Fruit fly (Drosophila melanogaster) whole organism, adult: ENCODE measurements around the gene CG9953.

Experiments
- CG11617 ChIP-seq: fragments of 200-800 bp; sonication (Bioruptor generic); optimal IDR thresholded peaks from 2 replicates; lab custom pipeline; 2017; ENCODE audit warnings: mild to moderate bottlenecking, missing biosample characterization, missing genetic modification reagents, missing genetic modification characterization
- CG12768 ChIP-seq: fragments of 200-800 bp; sonication (Bioruptor generic); optimal IDR thresholded peaks from 2 replicates; lab custom pipeline; 2017; ENCODE audit warnings: missing biosample characterization, missing genetic modification characterization, mild to moderate bottlenecking, moderate library complexity, missing genetic modification reagents
- CG14711 ChIP-seq: fragments of 200-800 bp; sonication (Bioruptor generic); optimal IDR thresholded peaks from 2 replicates; lab custom pipeline; 2018; ENCODE audit warnings: missing biosample characterization, mild to moderate bottlenecking, missing genetic modification characterization, moderate library complexity
- CG1620 ChIP-seq: fragments of 200-800 bp; sonication (Bioruptor generic); optimal IDR thresholded peaks from 2 replicates; lab custom pipeline; 2016; ENCODE audit warnings: missing biosample characterization, missing genetic modification characterization
- CG33017 ChIP-seq: fragments of 200-800 bp; sonication (Bioruptor generic); optimal IDR thresholded peaks from 2 replicates; lab custom pipeline; 2018; ENCODE audit warnings: missing biosample characterization, mild to moderate bottlenecking, missing genetic modification characterization, moderate library complexity
- CG5204 ChIP-seq: fragments of 200-800 bp; sonication (Bioruptor generic); optimal IDR thresholded peaks from 2 replicates; lab custom pipeline; 2016; ENCODE audit warnings: missing biosample characterization, missing genetic modification characterization
- CG7045 ChIP-seq: fragments of 200-800 bp; sonication (Bioruptor generic); optimal IDR thresholded peaks from 2 replicates; lab custom pipeline; 2017; ENCODE audit warnings: missing biosample characterization, mild to moderate bottlenecking, missing genetic modification characterization
- CG7101 ChIP-seq: fragments of 200-800 bp; sonication (Bioruptor generic); optimal IDR thresholded peaks from 2 replicates; lab custom pipeline; 2018; ENCODE audit warnings: missing biosample characterization, mild to moderate bottlenecking, missing genetic modification characterization, moderate library complexity
- Clk ChIP-seq: fragments of 200-800 bp; sonication (Bioruptor generic); optimal IDR thresholded peaks from 2 replicates; lab custom pipeline; 2017; ENCODE audit warnings: missing biosample characterization, missing genetic modification characterization
- Crg-1 ChIP-seq: fragments of 200-800 bp; sonication (Bioruptor generic); optimal IDR thresholded peaks from 2 replicates; lab custom pipeline; 2016; ENCODE audit warnings: missing biosample characterization, missing genetic modification characterization
- Hr96 ChIP-seq: fragments of 200-800 bp; sonication (Bioruptor generic); optimal IDR thresholded peaks from 2 replicates; lab custom pipeline; 2016; ENCODE audit warnings: missing biosample characterization, missing genetic modification characterization
- Mnt ChIP-seq: fragments of 200-800 bp; sonication (Bioruptor generic); optimal IDR thresholded peaks from 2 replicates; lab custom pipeline; 2016; ENCODE audit warnings: missing biosample characterization, mild to moderate bottlenecking, missing genetic modification characterization
- bab1 ChIP-seq: fragments of 200-800 bp; sonication (Bioruptor generic); optimal IDR thresholded peaks from 3 replicates; lab custom pipeline; 2019; ENCODE audit warnings: missing biosample characterization, mild to moderate bottlenecking, missing genetic modification characterization, moderate library complexity
- cic ChIP-seq: fragments of 200-800 bp; sonication (Bioruptor generic); optimal IDR thresholded peaks from 2 replicates; lab custom pipeline; 2017; ENCODE audit warnings: missing biosample characterization, mild to moderate bottlenecking, missing genetic modification characterization, moderate library complexity
- cnc ChIP-seq, 2 experiments: fragments of >200 bp; optimal IDR thresholded peaks; 2 replicates each; lab custom pipeline; 2017
- kay ChIP-seq: fragments of 200-800 bp; sonication (Bioruptor generic); peaks from one replicate; lab custom pipeline; 2016; ENCODE audit warnings: missing biosample characterization, missing genetic modification characterization, borderline replicate concordance
- ovo ChIP-seq: fragments of 200-800 bp; sonication (Bioruptor generic); optimal IDR thresholded peaks from 2 replicates; lab custom pipeline; 2016; ENCODE audit warnings: missing biosample characterization, missing genetic modification characterization
- pad ChIP-seq: fragments of 200-800 bp; sonication (Bioruptor generic); optimal IDR thresholded peaks from 3 replicates; lab custom pipeline; 2017; ENCODE audit warnings: missing biosample characterization, missing genetic modification characterization, mild to moderate bottlenecking, moderate library complexity, missing genetic modification reagents
- tj ChIP-seq: fragments of 200-800 bp; sonication (Bioruptor generic); optimal IDR thresholded peaks from 3 replicates; lab custom pipeline; 2017; ENCODE audit warnings: missing biosample characterization, mild to moderate bottlenecking, missing genetic modification characterization, moderate library complexity
- toe ChIP-seq: fragments of 200-800 bp; sonication (Bioruptor generic); optimal IDR thresholded peaks from 2 replicates; lab custom pipeline; 2016; ENCODE audit warnings: missing biosample characterization, missing genetic modification characterization

CG9953 gene

DNA sequence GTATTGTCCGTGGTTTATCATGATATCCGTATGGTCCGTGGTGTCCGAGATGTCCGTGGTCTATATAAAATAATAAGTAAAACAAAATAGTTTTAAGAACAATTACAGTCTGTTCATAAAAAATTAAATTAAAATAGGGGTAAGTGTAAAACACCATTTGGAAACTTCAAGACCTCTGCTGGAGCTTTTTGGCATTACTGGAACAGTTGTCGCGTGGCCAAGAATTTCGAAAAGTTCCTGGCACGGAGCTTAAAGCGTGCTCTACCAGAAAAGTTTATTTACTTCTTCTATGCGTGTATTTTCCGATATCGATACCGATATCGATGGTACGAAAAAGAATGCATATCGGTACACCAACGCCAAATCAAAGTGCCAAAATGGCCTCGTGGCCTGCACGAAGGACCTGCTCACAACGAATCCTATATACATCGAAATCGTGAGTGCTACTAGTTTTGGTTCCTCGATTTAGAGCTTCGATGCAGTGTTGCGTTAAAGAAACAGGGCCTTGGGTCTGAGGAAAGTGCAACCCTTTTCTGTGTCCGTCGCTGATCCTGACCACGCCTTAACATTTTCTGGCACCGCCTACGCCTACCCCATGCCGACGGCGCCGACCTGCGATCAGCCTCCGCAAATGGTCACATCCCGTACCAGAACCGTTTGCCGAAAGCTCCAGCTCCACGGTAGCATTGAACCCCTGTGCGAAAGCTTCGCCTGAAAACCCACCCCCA is 27.2 kb upstream of the CG9953 start:
- TF ChIP-seq Hr96 (GFP tag; lab: Kevin White, UChicago) (peak; percentile 2), CG5204 (no peak)

DNA sequence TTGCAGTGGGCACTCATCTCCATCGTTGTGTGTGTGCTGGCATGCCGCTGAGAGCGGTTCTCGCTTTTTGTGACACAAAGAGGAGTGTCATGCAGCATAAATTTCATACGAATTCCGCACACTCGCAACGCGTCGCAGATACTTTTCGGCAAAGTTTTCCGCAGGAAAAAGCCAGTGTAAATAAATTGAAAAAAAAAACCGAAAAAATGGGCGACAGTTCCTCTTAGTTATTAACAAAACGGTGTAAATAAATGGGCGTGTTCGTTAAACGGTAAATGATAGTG is 26.7 kb upstream of the CG9953 start, which contains the start of gene tow:
Gene tow, plus strand, starts transcription at position 26 of the 284 bp plus-strand sequence.
- TF ChIP-seq CG33017 (tag; lab: Kevin White, UChicago) (no peak), CG7045 (GFP tag; lab: Kevin White, UChicago) (no peak), cnc (optimal IDR thresholded peaks at IDR 0.05; lab: Kevin White, UChicago) (no peak), CG5204 (no peak), bab1 (no peak), toe (GFP tag; lab: Kevin White, UChicago) (no peak), cic (no peak), kay (GFP tag; lab: Kevin White, UChicago) (no peak), ovo (GFP tag; lab: Kevin White, UChicago) (no peak), tj (no peak), pad (GFP tag; lab: Kevin White, UChicago) (no peak)

DNA sequence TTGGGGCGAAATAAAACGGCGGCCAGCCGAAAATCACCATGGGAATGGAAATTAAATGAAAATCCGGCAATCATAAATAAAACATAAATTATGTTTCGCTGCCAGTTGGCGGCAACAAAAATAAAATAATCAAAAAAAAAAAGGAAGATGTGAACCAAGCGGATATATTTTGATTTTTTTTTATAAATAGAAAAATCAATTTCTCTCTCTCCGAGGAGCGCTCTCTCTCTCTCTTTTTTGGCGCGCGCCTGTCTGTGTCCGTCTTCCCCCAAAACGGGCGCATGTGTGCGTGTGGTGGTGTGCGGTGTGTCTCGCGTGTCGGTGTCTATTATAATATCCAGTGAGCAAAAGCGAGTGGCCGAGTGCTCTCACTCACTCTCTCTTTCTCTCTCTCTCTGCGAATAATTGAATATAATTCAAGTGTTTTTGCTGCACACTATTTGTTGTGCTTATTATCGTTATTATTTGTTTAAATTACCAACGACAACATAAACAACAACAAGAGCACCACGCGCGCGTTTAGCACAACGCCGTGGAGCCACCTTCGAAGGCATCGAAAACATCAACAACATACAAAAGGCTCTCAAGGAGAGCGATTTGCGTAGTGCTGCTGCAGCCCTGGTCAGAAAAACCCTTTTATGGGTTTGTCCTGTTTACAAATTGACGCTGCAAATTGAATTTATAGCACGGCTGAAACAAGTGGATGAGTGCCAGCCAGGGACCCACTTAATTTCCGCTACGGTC is 26.1 kb upstream of the CG9953 start:
- no peak for TF ChIP-seq cnc (optimal IDR thresholded peaks at IDR 0.05; lab: Kevin White, UChicago)
- no peak for TF ChIP-seq Mnt (GFP tag; lab: Kevin White, UChicago)
- no peak for TF ChIP-seq CG7101 (tag; lab: Kevin White, UChicago)
- TF ChIP-seq kay (GFP tag; lab: Kevin White, UChicago), result no peak
- no peak for TF ChIP-seq CG7045 (GFP tag; lab: Kevin White, UChicago)
- no peak for TF ChIP-seq CG1620 (GFP tag; lab: Kevin White, UChicago)
- no peak for TF ChIP-seq CG5204
- no peak for TF ChIP-seq tj
- no peak for TF ChIP-seq ovo (GFP tag; lab: Kevin White, UChicago)
- TF ChIP-seq Hr96 (GFP tag; lab: Kevin White, UChicago), result no peak
- TF ChIP-seq bab1, result no peak
- no peak for TF ChIP-seq CG11617 (GFP tag; lab: Kevin White, UChicago)
- no peak for TF ChIP-seq pad (GFP tag; lab: Kevin White, UChicago)
- no peak for TF ChIP-seq cic
- TF ChIP-seq Crg-1 (GFP tag; lab: Kevin White, UChicago), result no peak
- no peak for TF ChIP-seq CG14711 (tag; lab: Kevin White, UChicago)
- TF ChIP-seq toe (GFP tag; lab: Kevin White, UChicago), result no peak
- no peak for TF ChIP-seq Clk
- TF ChIP-seq CG33017 (tag; lab: Kevin White, UChicago), result no peak
- TF ChIP-seq CG12768, result no peak

DNA sequence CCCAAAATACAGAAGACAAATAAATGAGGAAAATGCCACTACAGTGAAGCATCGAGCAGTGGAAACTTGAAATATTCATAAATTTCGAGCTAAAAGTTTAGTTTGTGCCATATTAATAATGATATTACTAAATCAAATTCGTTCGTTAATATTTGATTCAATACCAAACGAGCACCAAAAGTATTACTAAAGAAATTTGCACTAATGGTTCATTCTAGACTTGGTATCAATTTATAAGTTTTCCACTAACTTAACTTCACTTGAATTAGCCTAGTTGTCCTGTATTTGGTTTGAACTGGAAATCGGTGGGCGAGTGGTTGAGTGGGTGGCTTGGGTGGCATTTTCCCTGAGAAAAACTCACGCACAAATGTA is 25.5 kb upstream of the CG9953 start:
- no peak for TF ChIP-seq cic
- no peak for TF ChIP-seq CG14711 (tag; lab: Kevin White, UChicago)
- TF ChIP-seq tj, result no peak
- no peak for TF ChIP-seq CG5204

DNA sequence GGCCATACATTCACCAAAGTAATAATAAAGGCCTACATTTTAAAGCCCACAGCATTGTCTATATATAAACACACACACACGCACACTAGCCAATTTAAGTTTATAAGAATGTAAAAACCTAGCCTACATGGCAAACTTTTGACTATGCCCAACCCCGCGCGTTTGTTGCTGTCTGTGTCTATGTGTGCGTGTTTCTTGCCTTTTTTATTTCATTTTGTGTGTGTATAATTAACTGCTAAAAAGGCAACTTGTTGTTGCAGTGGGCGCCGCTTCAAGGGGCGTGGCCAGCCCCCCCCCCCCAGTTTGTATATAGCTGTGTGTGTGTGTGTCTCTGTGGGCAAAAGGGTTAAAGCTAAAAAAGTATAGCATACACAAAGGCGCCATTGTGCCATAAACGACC is 24.1 kb upstream of the CG9953 start:
- TF ChIP-seq CG1620 (GFP tag; lab: Kevin White, UChicago) (no peak), CG11617 (GFP tag; lab: Kevin White, UChicago) (no peak), CG7101 (tag; lab: Kevin White, UChicago) (no peak), CG7045 (GFP tag; lab: Kevin White, UChicago) (no peak)

DNA sequence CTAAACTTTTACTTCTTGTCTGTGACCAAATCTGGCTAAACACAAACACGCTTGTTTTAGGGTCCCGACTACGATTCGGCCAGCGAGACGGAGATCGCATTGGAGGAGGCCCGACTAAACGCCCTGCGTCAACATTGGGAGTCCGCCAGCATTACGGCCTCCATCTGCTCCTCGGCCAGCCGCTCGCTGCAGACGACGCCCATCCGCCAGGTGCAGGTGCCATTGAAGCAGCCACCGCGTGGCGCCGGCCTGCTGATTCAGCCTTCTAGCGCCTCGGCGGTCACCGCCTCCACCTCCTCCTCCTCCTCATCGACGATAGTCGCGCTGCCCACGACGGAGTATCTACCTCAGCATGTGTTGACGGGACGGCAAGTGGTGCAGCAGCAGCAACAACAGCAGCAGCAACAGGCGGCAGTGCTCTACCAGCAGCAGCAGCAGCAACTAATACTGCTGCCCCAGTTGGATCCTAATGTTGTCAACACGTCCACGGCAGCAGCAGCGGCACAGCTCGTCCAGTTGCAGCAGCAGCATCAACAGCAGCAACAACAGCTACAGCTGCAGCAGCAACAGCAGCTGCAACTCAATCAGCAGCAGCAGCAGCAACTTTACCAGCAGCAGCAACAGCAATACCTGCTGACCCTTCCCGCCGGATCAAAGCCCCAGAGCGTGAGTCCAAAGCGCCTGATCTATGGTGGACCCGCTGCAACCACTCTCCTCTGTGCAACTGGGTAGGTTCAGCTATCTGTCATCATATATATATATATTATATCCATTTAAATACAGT is 22.1 kb upstream of the CG9953 start:
- TF ChIP-seq cic (no peak), CG7045 (GFP tag; lab: Kevin White, UChicago) (no peak), tj (no peak), ovo (GFP tag; lab: Kevin White, UChicago) (no peak), CG11617 (GFP tag; lab: Kevin White, UChicago) (no peak), Mnt (GFP tag; lab: Kevin White, UChicago) (no peak), toe (GFP tag; lab: Kevin White, UChicago) (no peak), CG14711 (tag; lab: Kevin White, UChicago) (no peak), Clk (no peak), Crg-1 (GFP tag; lab: Kevin White, UChicago) (no peak), cnc (optimal IDR thresholded peaks at IDR 0.05; lab: Kevin White, UChicago) (no peak), CG12768 (no peak), CG5204 (no peak), Hr96 (GFP tag; lab: Kevin White, UChicago) (no peak), pad (GFP tag; lab: Kevin White, UChicago) (no peak), CG7101 (tag; lab: Kevin White, UChicago) (no peak), kay (GFP tag; lab: Kevin White, UChicago) (no peak)
